Worm (Caenorhabditis elegans) whole organism, L2 larva: ENCODE measurements around the gene tra-2.

ENCODE experiments used
- C34F6.9 ChIP-seq: fragments of 150-350 bp; optimal IDR thresholded peaks from 2 replicates; lab custom pipeline; 2014; ENCODE audit warnings: missing biosample characterization, missing genetic modification characterization
- R02D3.7 ChIP-seq: fragments of 150-350 bp; optimal IDR thresholded peaks from 2 replicates; lab custom pipeline; 2014; ENCODE audit warnings: missing biosample characterization, missing genetic modification characterization
- Y55F3AM.14 ChIP-seq: fragments of 200-800 bp; sonication (Bioruptor generic); optimal IDR thresholded peaks from 2 replicates; lab custom pipeline; 2018; ENCODE audit warnings: mild to moderate bottlenecking, missing genetic modification characterization, missing compliant biosample characterization
- alr-1 ChIP-seq: fragments of 150-350 bp; optimal IDR thresholded peaks from 2 replicates; lab custom pipeline; 2014; ENCODE audit warnings: missing biosample characterization, missing genetic modification characterization
- aly-2 ChIP-seq: fragments of 150-350 bp; optimal IDR thresholded peaks from 2 replicates; lab custom pipeline; 2014; ENCODE audit warnings: missing biosample characterization, missing genetic modification characterization
- blmp-1 ChIP-seq: sonication (generic microtip); optimal IDR thresholded peaks from 2 replicates; lab custom pipeline; 2017; ENCODE audit warnings: missing genetic modification characterization, mild to moderate bottlenecking, missing compliant biosample characterization, antibody characterized with exemption, moderate library complexity; ENCODE audit not compliant: insufficient read depth
- ceh-16 ChIP-seq: fragments of 150-350 bp; optimal IDR thresholded peaks from 2 replicates; lab custom pipeline; 2014; ENCODE audit warnings: missing biosample characterization, missing genetic modification characterization
- ceh-82 ChIP-seq: fragments of 150-350 bp; optimal IDR thresholded peaks from 2 replicates; lab custom pipeline; 2014; ENCODE audit warnings: missing biosample characterization, missing genetic modification characterization
- crh-2 ChIP-seq: sonication (generic microtip); optimal IDR thresholded peaks from 2 replicates; lab custom pipeline; 2017; ENCODE audit warnings: missing biosample characterization, missing genetic modification characterization
- dmd-4 ChIP-seq: sonication (generic microtip); optimal IDR thresholded peaks from 2 replicates; lab custom pipeline; 2017; ENCODE audit warnings: missing biosample characterization, missing genetic modification characterization
- egl-27 ChIP-seq: sonication (generic microtip); optimal IDR thresholded peaks from 3 replicates; lab custom pipeline; 2017; ENCODE audit warnings: missing biosample characterization, missing genetic modification reagents, missing genetic modification characterization
- elt-1 ChIP-seq: fragments of 150-350 bp; optimal IDR thresholded peaks from 2 replicates; lab custom pipeline; 2014; ENCODE audit warnings: missing biosample characterization, missing genetic modification characterization
- elt-3 ChIP-seq: sonication (generic microtip); optimal IDR thresholded peaks from 2 replicates; lab custom pipeline; 2017; ENCODE audit warnings: missing biosample characterization, missing genetic modification characterization
- fos-1 ChIP-seq: fragments of 150-350 bp; optimal IDR thresholded peaks from 2 replicates; lab custom pipeline; 2014; ENCODE audit warnings: missing biosample characterization, missing genetic modification characterization
- gmeb-1 ChIP-seq: fragments of 150-350 bp; optimal IDR thresholded peaks from 2 replicates; lab custom pipeline; 2014; ENCODE audit warnings: missing biosample characterization, missing genetic modification characterization
- lin-11 ChIP-seq: fragments of 150-350 bp; sonication (generic microtip); optimal IDR thresholded peaks from 2 replicates; lab custom pipeline; 2014; ENCODE audit warnings: missing biosample characterization, missing genetic modification characterization, inconsistent platforms, mixed read lengths
- lin-13 ChIP-seq: fragments of 150-350 bp; optimal IDR thresholded peaks from 2 replicates; lab custom pipeline; 2014; ENCODE audit warnings: missing biosample characterization, missing genetic modification reagents, missing genetic modification characterization
- lin-39 ChIP-seq: fragments of 150-350 bp; optimal IDR thresholded peaks from 2 replicates; lab custom pipeline; 2014; ENCODE audit warnings: missing biosample characterization, missing genetic modification reagents, missing genetic modification characterization
- lsy-2 ChIP-seq, 2 experiments: fragments of 150-350 bp in 1 of 2; sonication (generic microtip) in 1 of 2; optimal IDR thresholded peaks; 2 replicates each; lab custom pipeline; 2014 to 2017; ENCODE audit warnings: missing biosample characterization in 2 of 2, missing genetic modification characterization in 2 of 2
- mab-5 ChIP-seq: fragments of 150-350 bp; optimal IDR thresholded peaks from 2 replicates; lab custom pipeline; 2014; ENCODE audit warnings: missing biosample characterization, missing genetic modification characterization
- mdl-1 ChIP-seq, 2 experiments: fragments of 150-350 bp in 1 of 2; sonication (generic microtip) in 1 of 2; optimal IDR thresholded peaks; 2 replicates each; lab custom pipeline; 2017; ENCODE audit warnings: missing biosample characterization in 2 of 2, missing genetic modification characterization in 2 of 2
- nhr-10 ChIP-seq: sonication (generic microtip); optimal IDR thresholded peaks from 2 replicates; lab custom pipeline; 2017; ENCODE audit warnings: missing biosample characterization, missing genetic modification characterization
- nhr-11 ChIP-seq: fragments of 150-350 bp; optimal IDR thresholded peaks from 2 replicates; lab custom pipeline; 2014; ENCODE audit warnings: missing biosample characterization, missing genetic modification characterization
- nhr-12 ChIP-seq: fragments of 150-350 bp; optimal IDR thresholded peaks from 2 replicates; lab custom pipeline; 2014; ENCODE audit warnings: missing biosample characterization, missing genetic modification characterization
- nhr-23 ChIP-seq: fragments of 150-350 bp; optimal IDR thresholded peaks from 2 replicates; lab custom pipeline; 2014; ENCODE audit warnings: missing biosample characterization, missing genetic modification reagents, missing genetic modification characterization
- nhr-25 ChIP-seq: fragments of 150-350 bp; sonication (generic microtip); optimal IDR thresholded peaks from 3 replicates; lab custom pipeline; 2014; ENCODE audit warnings: missing biosample characterization, missing genetic modification characterization
- nhr-6 ChIP-seq: fragments of 150-350 bp; optimal IDR thresholded peaks from 2 replicates; lab custom pipeline; 2014; ENCODE audit warnings: missing biosample characterization, missing genetic modification characterization
- nhr-77 ChIP-seq: fragments of 150-350 bp; optimal IDR thresholded peaks from 2 replicates; lab custom pipeline; 2014; ENCODE audit warnings: missing biosample characterization, missing genetic modification characterization
- sem-4 ChIP-seq: fragments of 150-350 bp; optimal IDR thresholded peaks from 2 replicates; lab custom pipeline; 2014; ENCODE audit warnings: missing biosample characterization, missing genetic modification reagents, missing genetic modification characterization
- skn-1 ChIP-seq: sonication (generic microtip); optimal IDR thresholded peaks from 2 replicates; lab custom pipeline; 2017; ENCODE audit warnings: missing biosample characterization, missing genetic modification characterization
- sma-3 ChIP-seq: sonication (generic microtip); optimal IDR thresholded peaks from 2 replicates; lab custom pipeline; 2016; ENCODE audit warnings: missing genetic modification reagents, missing genetic modification characterization, missing compliant biosample characterization
- sma-9 ChIP-seq, 2 experiments: fragments of 150-350 bp in 1 of 2; sonication (generic microtip) in 1 of 2; optimal IDR thresholded peaks; 2 replicates each; lab custom pipeline; 2014 to 2016; ENCODE audit warnings: missing genetic modification characterization in 2 of 2, mild to moderate bottlenecking in 1 of 2, missing biosample characterization in 1 of 2, missing compliant biosample characterization in 1 of 2, missing genetic modification reagents in 1 of 2, moderate library complexity in 1 of 2
- unc-39 ChIP-seq: fragments of 150-350 bp; optimal IDR thresholded peaks from 2 replicates; lab custom pipeline; 2014; ENCODE audit warnings: missing biosample characterization, missing genetic modification characterization
- unc-55 ChIP-seq: fragments of 150-350 bp; sonication (generic microtip); optimal IDR thresholded peaks from 3 replicates; lab custom pipeline; 2014; ENCODE audit warnings: missing biosample characterization, missing genetic modification reagents, missing genetic modification characterization
- unc-62 ChIP-seq: fragments of 150-350 bp; optimal IDR thresholded peaks from 2 replicates; lab custom pipeline; 2014; ENCODE audit warnings: missing biosample characterization, missing genetic modification reagents, missing genetic modification characterization
- zag-1 ChIP-seq: fragments of 150-350 bp; optimal IDR thresholded peaks from 2 replicates; lab custom pipeline; 2014; ENCODE audit warnings: missing biosample characterization, missing genetic modification characterization
- ztf-1 ChIP-seq: fragments of 200-800 bp; sonication (Bioruptor generic); conservative IDR thresholded peaks from 2 replicates; pipeline ENCODE4 v1.3.6; 2022; ENCODE audit warnings: missing genetic modification characterization, missing compliant biosample characterization
- ztf-11 ChIP-seq: sonication (generic microtip); optimal IDR thresholded peaks from 2 replicates; lab custom pipeline; 2017; ENCODE audit warnings: missing biosample characterization, missing genetic modification characterization
- ztf-4 ChIP-seq: fragments of 150-350 bp; optimal IDR thresholded peaks from 2 replicates; lab custom pipeline; 2014; ENCODE audit warnings: missing biosample characterization, missing genetic modification characterization

The tra-2 gene

DNA sequence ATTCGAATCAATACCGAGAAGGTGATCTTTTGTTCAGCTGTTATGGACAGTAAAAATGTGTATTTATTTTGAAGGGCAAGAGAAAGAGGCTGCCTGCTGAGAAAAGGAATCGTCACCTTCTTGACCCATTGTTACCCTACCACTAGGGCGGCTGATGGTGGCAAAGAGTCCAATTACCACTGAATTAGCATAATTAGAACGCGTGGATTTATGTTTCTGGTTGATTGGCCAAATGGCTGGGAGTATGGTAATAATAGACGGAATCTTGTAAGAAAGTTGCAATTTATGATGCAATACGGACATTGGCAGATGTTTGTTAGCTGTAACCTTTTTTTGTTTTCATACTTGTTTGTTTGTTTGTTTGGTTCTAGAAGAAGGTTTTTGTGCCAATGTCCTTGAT lies 25.6 kb downstream of the tra-2 start:
- TF ChIP-seq gmeb-1 (tag; lab: Kevin White, UChicago) (no peak), ztf-4 (no peak), lsy-2 (tag; optimal IDR thresholded peaks at IDR 0.05; lab: Kevin White, UChicago) (no peak), lin-11 (no peak), nhr-25 (tag; lab: Kevin White, UChicago) (peak; percentile 36)

DNA sequence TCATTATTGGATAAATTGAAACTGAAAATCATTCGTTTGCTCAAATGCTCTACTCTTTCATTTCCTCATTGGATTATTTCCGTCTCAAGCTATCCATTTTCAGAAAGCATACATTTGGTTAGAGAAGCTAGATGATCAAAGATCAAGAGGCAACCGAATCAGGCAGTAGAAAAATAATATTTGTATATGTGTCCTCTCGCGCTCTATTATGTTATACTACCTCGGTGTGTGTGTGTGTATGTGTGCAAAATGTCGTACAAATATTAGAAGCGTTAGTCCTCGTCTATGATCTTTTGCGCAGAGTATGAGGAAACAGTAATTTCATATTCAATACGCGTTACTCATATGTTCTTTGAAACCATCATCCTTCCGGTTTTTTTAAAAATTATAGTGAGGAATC lies 28.4 kb downstream of the tra-2 start:
- no peak for TF ChIP-seq fos-1 (tag; lab: Kevin White, UChicago)
- peak; percentile 27 for TF ChIP-seq sma-9 (GFP tag; optimal IDR thresholded peaks at IDR 0.05; lab: Kevin White, UChicago)
- no peak for TF ChIP-seq sma-9 (tag; optimal IDR thresholded peaks at IDR 0.05; lab: Kevin White, UChicago)
- no peak for TF ChIP-seq skn-1
- no peak for TF ChIP-seq sem-4 (tag; lab: Kevin White, UChicago)
- TF ChIP-seq lin-11: no peak

DNA sequence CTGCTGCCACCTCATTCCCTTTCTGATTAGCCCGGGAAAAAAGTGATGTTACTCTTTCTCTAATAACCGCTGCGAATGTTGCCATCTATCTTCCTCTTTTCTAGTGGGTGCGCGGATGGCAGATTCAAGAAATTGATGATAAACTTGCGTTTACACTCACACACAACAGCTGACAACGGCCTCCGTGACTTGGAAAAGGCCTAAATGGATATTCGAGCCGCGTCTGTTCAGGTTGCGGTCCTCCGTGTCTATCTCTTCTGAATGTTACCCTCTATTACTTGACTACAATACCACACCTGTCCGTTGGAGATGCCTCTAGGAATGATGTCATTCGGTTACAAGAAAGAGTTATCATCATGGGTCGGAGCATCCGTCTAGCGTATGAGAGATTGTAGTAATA lies 28.9 kb downstream of the tra-2 start:
- no peak for TF ChIP-seq elt-1
- no peak for TF ChIP-seq dmd-4 (tag; lab: Kevin White, UChicago)
- no peak for TF ChIP-seq lin-13 (GFP tag; lab: Kevin White, UChicago)
- TF ChIP-seq unc-55 (GFP tag; lab: Kevin White, UChicago): no peak
- no peak for TF ChIP-seq nhr-77 (tag; lab: Kevin White, UChicago)
- no peak for TF ChIP-seq lsy-2 (tag; optimal IDR thresholded peaks at IDR 0.05; lab: Kevin White, UChicago)
- no peak for TF ChIP-seq aly-2 (tag; lab: Kevin White, UChicago)
- TF ChIP-seq nhr-6 (tag; lab: Kevin White, UChicago): no peak
- no peak for TF ChIP-seq unc-39 (tag; lab: Kevin White, UChicago)
- TF ChIP-seq nhr-10 (tag; lab: Kevin White, UChicago): no peak

ce11 chrII:6935975-6936374 lies 29.5 kb downstream of the tra-2 start:
- TF ChIP-seq gmeb-1 (tag; lab: Kevin White, UChicago) (no peak), mdl-1 (tag; optimal IDR thresholded peaks at IDR 0.05; lab: Kevin White, UChicago) (no peak), crh-2 (tag; lab: Kevin White, UChicago) (no peak), unc-62 (GFP tag; lab: Kevin White, UChicago) (no peak), elt-3 (no peak), unc-55 (GFP tag; lab: Kevin White, UChicago) (no peak), nhr-25 (tag; lab: Kevin White, UChicago) (no peak), nhr-23 (no peak), lin-13 (GFP tag; lab: Kevin White, UChicago) (no peak), blmp-1 (no peak), nhr-77 (tag; lab: Kevin White, UChicago) (no peak), C34F6.9 (no peak), nhr-10 (tag; lab: Kevin White, UChicago) (no peak), nhr-11 (no peak), sma-9 (GFP tag; optimal IDR thresholded peaks at IDR 0.05; lab: Kevin White, UChicago) (no peak), sma-9 (tag; optimal IDR thresholded peaks at IDR 0.05; lab: Kevin White, UChicago) (no peak), unc-39 (tag; lab: Kevin White, UChicago) (no peak)

- no peak for TF ChIP-seq Y55F3AM.14 (GFP tag; lab: Kevin White, UChicago)
- TF ChIP-seq lin-39 (tag; lab: Kevin White, UChicago): no peak
- no peak for TF ChIP-seq ceh-16
- TF ChIP-seq egl-27 (tag; lab: Kevin White, UChicago): no peak
- TF ChIP-seq fos-1 (tag; lab: Kevin White, UChicago): no peak
- no peak for TF ChIP-seq nhr-12 (tag; lab: Kevin White, UChicago)
- TF ChIP-seq nhr-11: no peak
These were observed 30.7 kb downstream of the tra-2 start for ce11 chrII:6934729-6935128.

- no peak for TF ChIP-seq R02D3.7 (tag; lab: Kevin White, UChicago)
- TF ChIP-seq gmeb-1 (tag; lab: Kevin White, UChicago): no peak
- TF ChIP-seq sma-9 (GFP tag; optimal IDR thresholded peaks at IDR 0.05; lab: Kevin White, UChicago): no peak
- TF ChIP-seq sma-9 (tag; optimal IDR thresholded peaks at IDR 0.05; lab: Kevin White, UChicago): no peak
- TF ChIP-seq mab-5 (tag; lab: Kevin White, UChicago): no peak
- TF ChIP-seq alr-1: no peak
- no peak for TF ChIP-seq ztf-1 (GFP tag; lab: Robert Waterston, UW)
- no peak for TF ChIP-seq zag-1 (tag; lab: Kevin White, UChicago)
- TF ChIP-seq ztf-11 (tag; lab: Kevin White, UChicago): no peak
- TF ChIP-seq ceh-82 (tag; lab: Kevin White, UChicago): no peak
- no peak for TF ChIP-seq sma-3 (GFP tag; lab: Kevin White, UChicago)
- no peak for TF ChIP-seq nhr-6 (tag; lab: Kevin White, UChicago)
- no peak for TF ChIP-seq unc-55 (GFP tag; lab: Kevin White, UChicago)
These were observed 32.5 kb downstream of the tra-2 start for ce11 chrII:6932978-6933377.
